Fruit fly (Drosophila melanogaster) whole organism, embryonic: Measurements from ENCODE around the gene CG11593.

Source experiments
- Adf1 ChIP-seq: fragments of 200-800 bp; sonication (Bioruptor generic); IDR thresholded peaks from 2 replicates; pipeline ENCODE4 v1.3.6; 2022; ENCODE audit warnings: missing biosample characterization, missing genetic modification characterization
- Atf3 ChIP-seq: fragments of 200-800 bp; sonication (Bioruptor generic); optimal IDR thresholded peaks from 3 replicates; lab custom pipeline; 2016; ENCODE audit warnings: missing biosample characterization, missing genetic modification characterization
- CG10147 ChIP-seq: fragments of 200-800 bp; sonication (Bioruptor generic); optimal IDR thresholded peaks from 2 replicates; lab custom pipeline; 2019; ENCODE audit warnings: missing biosample characterization, mild to moderate bottlenecking, missing genetic modification characterization, moderate library complexity
- CG10321 ChIP-seq: fragments of 200-800 bp; sonication (Bioruptor generic); IDR thresholded peaks from 2 replicates; pipeline ENCODE4 v1.3.6; 2022; ENCODE audit warnings: missing biosample characterization, missing genetic modification characterization
- CG10959 ChIP-seq: fragments of 200-800 bp; sonication (Bioruptor generic); IDR thresholded peaks from 2 replicates; pipeline ENCODE4 v1.3.6; 2022; ENCODE audit warnings: missing biosample characterization, missing genetic modification characterization
- CG12659 ChIP-seq: fragments of 200-800 bp; sonication (Bioruptor generic); optimal IDR thresholded peaks from 3 replicates; lab custom pipeline; 2017; ENCODE audit warnings: mild to moderate bottlenecking, missing biosample characterization, missing genetic modification reagents, missing genetic modification characterization
- CG14667 ChIP-seq: fragments of 200-800 bp; sonication (Bioruptor generic); IDR thresholded peaks from 2 replicates; pipeline ENCODE4 v1.3.6; 2022; ENCODE audit warnings: missing biosample characterization, missing genetic modification characterization
- CG15073 ChIP-seq: fragments of 200-800 bp; sonication (Bioruptor generic); optimal IDR thresholded peaks from 2 replicates; lab custom pipeline; 2016; ENCODE audit warnings: missing biosample characterization, missing genetic modification characterization
- CG1832 ChIP-seq: fragments of 200-800 bp; sonication (Bioruptor generic); optimal IDR thresholded peaks from 2 replicates; lab custom pipeline; 2017; ENCODE audit warnings: missing biosample characterization, mild to moderate bottlenecking, missing genetic modification characterization, inconsistent platforms
- CG18619 ChIP-seq: fragments of 200-800 bp; sonication (Bioruptor generic); optimal IDR thresholded peaks from 3 replicates; lab custom pipeline; 2017; ENCODE audit warnings: missing biosample characterization, mild to moderate bottlenecking, missing genetic modification characterization
- CG2202 ChIP-seq: fragments of 200-800 bp; sonication (Bioruptor generic); optimal IDR thresholded peaks from 2 replicates; lab custom pipeline; 2018; ENCODE audit warnings: missing biosample characterization, mild to moderate bottlenecking, missing genetic modification characterization
- CG2889 ChIP-seq: fragments of 200-800 bp; sonication (Bioruptor generic); IDR thresholded peaks from 3 replicates; pipeline ENCODE4 v1.3.6; 2022; ENCODE audit warnings: missing biosample characterization, missing genetic modification characterization
- CG3847 ChIP-seq: fragments of 200-800 bp; sonication (Bioruptor generic); IDR thresholded peaks from 2 replicates; pipeline ENCODE4 v1.3.6; 2022; ENCODE audit warnings: missing biosample characterization, missing genetic modification characterization
- CG4854 ChIP-seq: fragments of 200-800 bp; sonication (Bioruptor generic); optimal IDR thresholded peaks from 2 replicates; lab custom pipeline; 2016; ENCODE audit warnings: missing biosample characterization, missing genetic modification characterization, inconsistent platforms
- CG6272 ChIP-seq: fragments of 200-800 bp; sonication (Bioruptor generic); IDR thresholded peaks from 2 replicates; pipeline ENCODE4 v1.3.6; 2022; ENCODE audit warnings: missing biosample characterization, missing genetic modification characterization
- CG6791 ChIP-seq: fragments of 200-800 bp; sonication (Bioruptor generic); IDR thresholded peaks from 3 replicates; pipeline ENCODE4 v1.3.6; 2022; ENCODE audit warnings: missing biosample characterization, missing genetic modification characterization; ENCODE audit not compliant: partially characterized antibody
- CoRest ChIP-seq: fragments of 200-800 bp; sonication (Bioruptor generic); optimal IDR thresholded peaks from 3 replicates; lab custom pipeline; 2018; ENCODE audit warnings: missing biosample characterization, mild to moderate bottlenecking, missing genetic modification characterization, moderate library complexity
- Dad ChIP-seq: fragments of 200-800 bp; sonication (Bioruptor generic); optimal IDR thresholded peaks from 3 replicates; lab custom pipeline; 2016; ENCODE audit warnings: missing biosample characterization, missing genetic modification characterization
- Dek ChIP-seq: fragments of 200-800 bp; sonication (Bioruptor generic); optimal IDR thresholded peaks from 3 replicates; lab custom pipeline; 2019; ENCODE audit warnings: missing biosample characterization, mild to moderate bottlenecking, missing genetic modification characterization, moderate library complexity
- Dfd ChIP-seq, 2 experiments: fragments of >200 bp; optimal IDR thresholded peaks; 2 replicates each; lab custom pipeline; 2017; ENCODE audit warnings: missing biosample characterization in 2 of 2, missing genetic modification characterization in 2 of 2
- Fer1 ChIP-seq: fragments of 200-800 bp; sonication (Bioruptor generic); optimal IDR thresholded peaks from 2 replicates; lab custom pipeline; 2017; ENCODE audit warnings: missing biosample characterization, mild to moderate bottlenecking, missing genetic modification characterization
- GATAe ChIP-seq: fragments of 200-800 bp; sonication (Bioruptor generic); conservative IDR thresholded peaks from 2 replicates; pipeline ENCODE4 v1.3.6; 2022; ENCODE audit warnings: missing biosample characterization, missing genetic modification characterization
- Gsc ChIP-seq: fragments of 200-800 bp; sonication (Bioruptor generic); IDR thresholded peaks from 2 replicates; pipeline ENCODE4 v1.3.6; 2022; ENCODE audit warnings: missing biosample characterization, missing genetic modification characterization
- HLH3B ChIP-seq: fragments of 200-800 bp; sonication (Bioruptor generic); IDR thresholded peaks from 2 replicates; pipeline ENCODE4 v1.3.6; 2022; ENCODE audit warnings: missing biosample characterization, missing genetic modification characterization
- HLH4C ChIP-seq: fragments of 200-800 bp; sonication (Bioruptor generic); IDR thresholded peaks from 3 replicates; pipeline ENCODE4 v1.3.6; 2022; ENCODE audit warnings: missing biosample characterization, missing genetic modification characterization; ENCODE audit not compliant: partially characterized antibody
- Hand ChIP-seq: fragments of 200-800 bp; sonication (Bioruptor generic); optimal IDR thresholded peaks from 2 replicates; lab custom pipeline; 2017; ENCODE audit warnings: mild to moderate bottlenecking, missing biosample characterization, missing genetic modification reagents, missing genetic modification characterization
- Hmr ChIP-seq: fragments of 200-800 bp; sonication (Bioruptor generic); optimal IDR thresholded peaks from 3 replicates; lab custom pipeline; 2017; ENCODE audit warnings: mild to moderate bottlenecking, missing biosample characterization, missing genetic modification reagents, missing genetic modification characterization
- Lhr ChIP-seq: fragments of 200-800 bp; sonication (Bioruptor generic); optimal IDR thresholded peaks from 3 replicates; lab custom pipeline; 2017; ENCODE audit warnings: mild to moderate bottlenecking, missing biosample characterization, missing genetic modification reagents, missing genetic modification characterization
- Mrtf ChIP-seq: fragments of 200-800 bp; sonication (Bioruptor generic); IDR thresholded peaks from 3 replicates; pipeline ENCODE4 v1.3.6; 2022; ENCODE audit warnings: missing biosample characterization, missing genetic modification characterization
- NfI ChIP-seq: fragments of 200-800 bp; sonication (Bioruptor generic); optimal IDR thresholded peaks from 3 replicates; lab custom pipeline; 2018; ENCODE audit warnings: missing biosample characterization, mild to moderate bottlenecking, missing genetic modification characterization, moderate library complexity
- Pdp1 ChIP-seq, 2 experiments: fragments of 200-800 bp; sonication (Bioruptor generic); optimal IDR thresholded peaks; 3 replicates each; lab custom pipeline; 2016; ENCODE audit warnings: missing biosample characterization in 2 of 2, missing genetic modification characterization in 2 of 2, mild to moderate bottlenecking in 1 of 2, moderate library complexity in 1 of 2
- Sry-δ ChIP-seq: fragments of 200-800 bp; sonication (Bioruptor generic); optimal IDR thresholded peaks from 2 replicates; lab custom pipeline; 2016; ENCODE audit warnings: missing biosample characterization, missing genetic modification characterization
- ato ChIP-seq: fragments of 200-800 bp; sonication (Bioruptor generic); IDR thresholded peaks from 2 replicates; pipeline ENCODE4 v1.3.6; 2022; ENCODE audit warnings: missing biosample characterization, missing genetic modification characterization; ENCODE audit not compliant: partially characterized antibody
- chif ChIP-seq, 2 experiments: fragments of 200-800 bp; sonication (Bioruptor generic); optimal IDR thresholded peaks; 3 replicates each; lab custom pipeline; 2016; ENCODE audit warnings: missing biosample characterization in 2 of 2, missing genetic modification characterization in 2 of 2
- corto ChIP-seq: fragments of 200-800 bp; sonication (Bioruptor generic); optimal IDR thresholded peaks from 2 replicates; lab custom pipeline; 2016; ENCODE audit warnings: missing biosample characterization, mild to moderate bottlenecking, missing genetic modification characterization, moderate library complexity
- dan ChIP-seq: fragments of 200-800 bp; sonication (Bioruptor generic); IDR thresholded peaks from 2 replicates; pipeline ENCODE4 v1.3.6; 2022; ENCODE audit warnings: missing biosample characterization, missing genetic modification characterization
- danr ChIP-seq: fragments of 200-800 bp; sonication (Bioruptor generic); IDR thresholded peaks from 2 replicates; pipeline ENCODE4 v1.3.6; 2022; ENCODE audit warnings: missing biosample characterization, missing genetic modification characterization
- eve ChIP-seq, 2 experiments: fragments of >200 bp; optimal IDR thresholded peaks; 2 replicates each; lab custom pipeline; 2017; ENCODE audit warnings: missing biosample characterization in 2 of 2, missing genetic modification characterization in 2 of 2
- eyg ChIP-seq: fragments of 200-800 bp; sonication (Bioruptor generic); optimal IDR thresholded peaks from 3 replicates; lab custom pipeline; 2016; ENCODE audit warnings: missing biosample characterization, missing genetic modification characterization
- fd3F ChIP-seq: fragments of 200-800 bp; sonication (Bioruptor generic); optimal IDR thresholded peaks from 2 replicates; lab custom pipeline; 2018; ENCODE audit warnings: missing biosample characterization, mild to moderate bottlenecking, missing genetic modification characterization, moderate library complexity
- ftz-f1 ChIP-seq: fragments of 200-800 bp; sonication (Bioruptor generic); optimal IDR thresholded peaks from 2 replicates; lab custom pipeline; 2016; ENCODE audit warnings: missing biosample characterization, missing genetic modification characterization
- insv ChIP-seq, 2 experiments: fragments of 200-800 bp; sonication (Bioruptor generic); optimal IDR thresholded peaks; 3 replicates each; lab custom pipeline; 2016 to 2018; ENCODE audit warnings: missing biosample characterization in 2 of 2, missing genetic modification characterization in 2 of 2
- kah ChIP-seq: fragments of 200-800 bp; sonication (Bioruptor generic); optimal IDR thresholded peaks from 2 replicates; lab custom pipeline; 2018; ENCODE audit warnings: missing biosample characterization, mild to moderate bottlenecking, missing genetic modification characterization
- luna ChIP-seq: fragments of 200-800 bp; sonication (Bioruptor generic); optimal IDR thresholded peaks from 2 replicates; lab custom pipeline; 2016; ENCODE audit warnings: missing biosample characterization, missing genetic modification characterization
- mld ChIP-seq: fragments of 200-800 bp; sonication (Bioruptor generic); IDR thresholded peaks from 3 replicates; pipeline ENCODE4 v1.3.6; 2022; ENCODE audit warnings: missing biosample characterization, missing genetic modification characterization; ENCODE audit not compliant: partially characterized antibody
- oc ChIP-seq: fragments of 200-800 bp; sonication (Bioruptor generic); optimal IDR thresholded peaks from 2 replicates; lab custom pipeline; 2018; ENCODE audit warnings: missing biosample characterization, mild to moderate bottlenecking, missing genetic modification characterization, moderate library complexity
- row ChIP-seq: fragments of 200-800 bp; sonication (Bioruptor generic); IDR thresholded peaks from 3 replicates; pipeline ENCODE4 v1.3.6; 2022; ENCODE audit warnings: missing biosample characterization, missing genetic modification characterization
- sens ChIP-seq: fragments of 200-800 bp; sonication (Bioruptor generic); peaks from one replicate; lab custom pipeline; 2016; ENCODE audit warnings: missing biosample characterization, missing genetic modification characterization
- sisA ChIP-seq: fragments of 200-800 bp; sonication (Bioruptor generic); IDR thresholded peaks from 2 replicates; pipeline ENCODE4 v1.3.6; 2022; ENCODE audit warnings: missing biosample characterization, missing genetic modification characterization
- trem ChIP-seq: fragments of 200-800 bp; optimal IDR thresholded peaks from 3 replicates; lab custom pipeline; 2019; ENCODE audit warnings: missing biosample characterization, mild to moderate bottlenecking, missing genetic modification characterization, moderate library complexity
- wek ChIP-seq: fragments of 200-800 bp; sonication (Bioruptor generic); optimal IDR thresholded peaks from 3 replicates; lab custom pipeline; 2018; ENCODE audit warnings: missing biosample characterization, mild to moderate bottlenecking, missing genetic modification characterization, moderate library complexity

Gene CG11593

dm6 chr3L:4021260-4021831, 18.9 kb downstream of the CG11593 start, which contains the start of gene Mul1 (continued):
- no peak for TF ChIP-seq mld (GFP tag; lab: Robert Waterston, UW)
- no peak for TF ChIP-seq Hand
- no peak for TF ChIP-seq CG3847
- TF ChIP-seq Sry-δ (GFP tag; lab: Kevin White, UChicago), result peak; percentile 6
- no peak for TF ChIP-seq eyg (GFP tag; lab: Kevin White, UChicago)
- TF ChIP-seq Pdp1 (GFP tag; optimal IDR thresholded peaks at IDR 0.05; lab: Kevin White, UChicago), result peak in 1 of 2 experiments; percentile 77
- TF ChIP-seq wek (GFP tag; lab: Kevin White, UChicago), result no peak
- TF ChIP-seq CG4854 (GFP tag; lab: Kevin White, UChicago), result no peak
- no peak for TF ChIP-seq GATAe (GFP tag; lab: Robert Waterston, UW)
- no peak for TF ChIP-seq chif (GFP tag; optimal IDR thresholded peaks at IDR 0.05; lab: Kevin White, UChicago)
- TF ChIP-seq CG18619, result no peak
- TF ChIP-seq Mrtf, result no peak
- no peak for TF ChIP-seq Dad (GFP tag; lab: Kevin White, UChicago)
- no peak for TF ChIP-seq insv (GFP tag; optimal IDR thresholded peaks at IDR 0.05; lab: Kevin White, UChicago)
- no peak for TF ChIP-seq Fer1 (GFP tag; lab: Kevin White, UChicago)
- peak; percentile 54 for TF ChIP-seq Lhr (GFP tag; lab: Kevin White, UChicago)
- no peak for TF ChIP-seq NfI (GFP tag; lab: Kevin White, UChicago)
- TF ChIP-seq oc (tag; lab: Kevin White, UChicago), result no peak
- TF ChIP-seq CG14667 (GFP tag; lab: Robert Waterston, UW), result no peak
- no peak for TF ChIP-seq Gsc (GFP tag; lab: Robert Waterston, UW)
- TF ChIP-seq CG1832 (GFP tag; lab: Kevin White, UChicago), result no peak
- no peak for TF ChIP-seq CG6791 (GFP tag; lab: Robert Waterston, UW)
- no peak for TF ChIP-seq ato (GFP tag; lab: Robert Waterston, UW)
- TF ChIP-seq eve (GFP tag; optimal IDR thresholded peaks at IDR 0.05; lab: Kevin White, UChicago), result no peak
- TF ChIP-seq kah (GFP tag; lab: Kevin White, UChicago), result no peak
- TF ChIP-seq corto (GFP tag; lab: Kevin White, UChicago), result no peak
- no peak for TF ChIP-seq Atf3 (GFP tag; lab: Kevin White, UChicago)
- no peak for TF ChIP-seq CG15073 (GFP tag; lab: Kevin White, UChicago)
- no peak for TF ChIP-seq danr (GFP tag; lab: Robert Waterston, UW)
- TF ChIP-seq Hmr (GFP tag; lab: Kevin White, UChicago), result peak; percentile 17
- no peak for TF ChIP-seq Dek
- no peak for TF ChIP-seq Dfd (GFP tag; optimal IDR thresholded peaks at IDR 0.05; lab: Kevin White, UChicago)
- TF ChIP-seq sisA (GFP tag; lab: Robert Waterston, UW), result no peak
- TF ChIP-seq HLH4C, result 0 out of 3 replicates have a peak, but pooled peaks have one; percentile 26
- TF ChIP-seq HLH3B (GFP tag; lab: Robert Waterston, UW), result no peak
- TF ChIP-seq ftz-f1 (GFP tag; lab: Kevin White, UChicago), result no peak
- no peak for TF ChIP-seq CG10147 (GFP tag; lab: Kevin White, UChicago)
- no peak for TF ChIP-seq CG6272 (GFP tag; lab: Robert Waterston, UW)
- TF ChIP-seq dan, result no peak
- no peak for TF ChIP-seq fd3F (GFP tag; lab: Kevin White, UChicago)
- TF ChIP-seq CG12659, result peak; percentile 46
- TF ChIP-seq row, result peak; percentile 27; the same call in 1 of the 3 replicates
- peak; percentile 43 for TF ChIP-seq trem (tag; lab: Kevin White, UChicago)
- no peak for TF ChIP-seq CG2889 (GFP tag; lab: Robert Waterston, UW)
- TF ChIP-seq CoRest (tag; lab: Kevin White, UChicago), result peak; percentile 11
- TF ChIP-seq CG10321, result no peak
- no peak for TF ChIP-seq luna (GFP tag; lab: Kevin White, UChicago)
- TF ChIP-seq Adf1, result no peak
- no peak for TF ChIP-seq CG2202
- peak; percentile 53 for TF ChIP-seq sens (GFP tag; lab: Kevin White, UChicago)
- no peak for TF ChIP-seq CG10959 (GFP tag; lab: Robert Waterston, UW)
